Fruit fly (Drosophila melanogaster): ENCODE results near the gene cDIP.

The cDIP gene

DNA sequence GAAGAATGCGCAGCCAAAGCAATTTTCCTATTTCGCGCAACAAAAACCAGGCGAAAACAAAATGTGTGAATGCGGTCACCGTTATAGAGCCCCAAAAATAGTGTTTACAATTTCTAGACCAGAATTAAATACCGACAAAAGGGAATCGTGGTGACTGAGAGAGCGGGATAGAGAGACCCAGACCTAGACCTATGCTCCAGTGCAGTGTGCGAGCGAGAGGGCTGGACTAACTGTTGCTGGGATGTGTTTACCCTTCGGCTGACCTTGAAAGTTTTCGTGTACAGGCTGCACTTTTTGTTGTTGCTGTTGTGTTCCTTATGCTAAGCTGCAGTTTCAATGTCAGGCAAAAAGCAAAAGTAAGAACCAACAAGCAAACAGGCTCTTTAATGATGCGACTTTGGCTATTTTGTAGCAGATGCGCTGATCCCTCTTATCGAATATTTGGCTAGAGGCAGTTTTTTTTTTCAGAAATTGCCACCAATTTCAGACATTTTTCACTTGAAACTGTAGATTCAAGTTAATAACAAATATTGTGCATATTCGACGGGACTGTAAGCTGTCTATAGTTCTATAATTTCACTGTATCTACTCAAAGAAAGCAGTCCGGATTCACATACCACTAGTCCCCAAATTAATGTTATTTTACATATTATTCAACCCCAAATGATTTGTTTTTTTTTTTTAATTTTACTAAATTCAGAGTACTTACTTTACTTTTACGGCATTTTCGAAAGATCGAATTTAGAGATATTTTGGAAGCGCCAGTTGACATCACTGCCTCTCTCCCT is 25.9 kb upstream of the cDIP start (continued):
- TF ChIP-seq Ets96B (tag; optimal IDR thresholded peaks at IDR 0.05) (no peak), Hr39 (GFP tag; optimal IDR thresholded peaks at IDR 0.05) (peak; percentile 51), CG10631 (GFP tag; optimal IDR thresholded peaks at IDR 0.05) (no peak), Blimp-1 (GFP tag; optimal IDR thresholded peaks at IDR 0.05) (peak; percentile 93), Met (GFP tag; optimal IDR thresholded peaks at IDR 0.05) (peak; percentile 67), CG11762 (GFP tag; optimal IDR thresholded peaks at IDR 0.05; ENCODE audit: insufficient read depth) (no peak), CG3032 (tag; optimal IDR thresholded peaks at IDR 0.05) (no peak), CG6163 (GFP tag; IDR thresholded peaks at IDR 0.05) (no peak), CG6792 (GFP tag; optimal IDR thresholded peaks at IDR 0.05) (no peak), topi (GFP tag; optimal IDR thresholded peaks at IDR 0.05) (peak; percentile 64), Sox102F (GFP tag; optimal IDR thresholded peaks at IDR 0.05) (peak; percentile 55), pdm3 (GFP tag; optimal IDR thresholded peaks at IDR 0.05) (peak; percentile 43), achi (GFP tag; optimal IDR thresholded peaks at IDR 0.05) (no peak), spab (GFP tag; optimal IDR thresholded peaks at IDR 0.05) (peak; percentile 48), CG7368 (GFP tag; optimal IDR thresholded peaks at IDR 0.05) (no peak), CG6854 (GFP tag; optimal IDR thresholded peaks at IDR 0.05) (no peak), CG3919 (GFP tag; optimal IDR thresholded peaks at IDR 0.05) (peak; percentile 42), Gug (GFP tag; IDR thresholded peaks at IDR 0.05) (no peak), CG34406 (GFP tag; optimal IDR thresholded peaks at IDR 0.05) (peak; percentile 34), lz (GFP tag; optimal IDR thresholded peaks at IDR 0.05) (peak; percentile 37), CG15336 (GFP tag; IDR thresholded peaks at IDR 0.05) (peak; percentile 44; the same call in 1 of the 2 replicates), CG32006 (GFP tag; optimal IDR thresholded peaks at IDR 0.05) (peak; percentile 52), CG6808 (GFP tag; optimal IDR thresholded peaks at IDR 0.05) (peak; percentile 55), OdsH (GFP tag; optimal IDR thresholded peaks at IDR 0.05) (peak; percentile 33), CG8632 (GFP tag; optimal IDR thresholded peaks at IDR 0.05) (no peak), CG16779 (tag; optimal IDR thresholded peaks at IDR 0.05) (no peak), CG9139 (GFP tag; optimal IDR thresholded peaks at IDR 0.05) (no peak), CG11902 (GFP tag; optimal IDR thresholded peaks at IDR 0.05) (peak; percentile 1), salr (GFP tag; optimal IDR thresholded peaks at IDR 0.05) (peak in 1 of 2 experiments; percentile 52), Eip78C (GFP tag) (peak; percentile 87), eg (GFP tag; IDR thresholded peaks at IDR 0.05) (no peak), dsx (GFP tag; optimal IDR thresholded peaks at IDR 0.05; ENCODE audit: poor library complexity, severe bottlenecking) (no peak), Hr4 (GFP tag; optimal IDR thresholded peaks at IDR 0.05) (peak; percentile 28), cyc (GFP tag; optimal IDR thresholded peaks at IDR 0.05) (peak; percentile 41), CG1621 (tag; optimal IDR thresholded peaks at IDR 0.05) (no peak)

DNA sequence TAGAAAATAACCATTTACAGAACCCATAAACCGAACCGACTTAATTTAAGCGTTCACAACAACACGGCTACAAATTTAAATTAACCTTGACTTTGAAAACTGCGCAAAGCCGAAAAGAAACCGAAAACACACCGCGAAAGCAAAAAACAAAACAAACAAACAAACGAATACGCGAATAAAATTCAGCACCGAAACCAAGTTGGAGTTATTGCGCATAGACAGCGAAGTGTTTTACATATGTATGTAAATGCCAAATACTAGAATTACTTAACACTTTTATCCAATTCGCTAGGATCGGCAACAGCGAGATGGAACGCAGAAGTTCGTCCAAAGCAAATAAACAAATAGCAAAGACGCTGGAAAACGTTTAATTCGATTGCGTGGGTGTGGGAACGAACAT is 24.8 kb upstream of the cDIP start:
- TF ChIP-seq acj6 (GFP tag; optimal IDR thresholded peaks at IDR 0.05) (no peak), Lpt (GFP tag; optimal IDR thresholded peaks at IDR 0.05) (no peak), fkh (GFP tag; optimal IDR thresholded peaks at IDR 0.05) (peak; percentile 19), CG9139 (GFP tag; optimal IDR thresholded peaks at IDR 0.05) (no peak), CG8632 (GFP tag; optimal IDR thresholded peaks at IDR 0.05) (no peak), Eip93F (GFP tag; optimal IDR thresholded peaks at IDR 0.05) (no peak), Blimp-1 (GFP tag; optimal IDR thresholded peaks at IDR 0.05) (peak; percentile 0), CG10669 (GFP tag; optimal IDR thresholded peaks at IDR 0.05) (no peak), CG3919 (GFP tag; optimal IDR thresholded peaks at IDR 0.05) (no peak), CG8119 (GFP tag; IDR thresholded peaks at IDR 0.05) (no peak)
